Fruit fly (Drosophila melanogaster): ENCODE measurements around the gene Gr10a.

The Gr10a gene

DNA sequence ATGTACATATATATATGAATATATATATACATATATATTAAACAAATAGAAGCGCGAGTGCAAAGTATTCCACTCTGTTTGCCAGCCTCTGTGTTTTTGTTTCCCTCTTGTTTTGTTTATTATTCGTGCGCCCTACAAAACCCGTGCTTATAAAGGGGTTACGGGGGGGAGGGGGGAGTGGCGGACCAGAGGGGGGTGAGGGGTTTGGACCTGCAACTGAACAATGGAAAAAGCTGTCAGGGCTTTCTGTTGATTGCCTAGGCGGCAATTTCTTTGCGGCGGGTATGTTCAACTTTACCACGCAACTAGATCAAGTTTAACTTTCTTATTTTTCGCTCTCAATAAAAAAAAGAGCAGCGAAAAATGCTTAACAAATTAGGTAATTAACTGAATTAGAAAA lies 22.0 kb upstream of the Gr10a start:
- TF ChIP-seq Ets98B (GFP tag; IDR thresholded peaks at IDR 0.05) (no peak), CG34367 (tag; optimal IDR thresholded peaks at IDR 0.05) (no peak), CG8301 (tag; optimal IDR thresholded peaks at IDR 0.05) (no peak), EcR (GFP tag; optimal IDR thresholded peaks at IDR 0.05) (peak; percentile 36), rn (GFP tag; IDR thresholded peaks at IDR 0.05) (no peak)

DNA sequence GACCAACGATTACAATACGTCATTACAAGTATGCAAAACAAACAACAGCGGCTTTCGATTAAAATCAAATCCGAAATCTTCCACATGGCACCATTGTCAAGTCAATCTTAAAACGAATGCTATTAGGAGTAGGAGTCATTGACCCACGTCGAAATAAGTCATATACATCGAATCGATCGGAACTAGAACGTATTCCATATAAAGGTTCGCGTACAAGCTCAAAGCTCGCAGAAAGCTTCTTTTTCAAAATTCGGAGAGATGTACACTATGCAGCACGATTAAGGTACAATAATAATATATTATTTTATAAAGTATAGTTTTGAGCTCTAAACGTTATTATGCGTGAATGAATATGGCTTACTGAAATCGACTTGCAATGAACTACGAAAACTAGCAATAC lies 16.7 kb upstream of the Gr10a start:
- TF ChIP-seq CG34367 (tag; optimal IDR thresholded peaks at IDR 0.05) (no peak), CG10348 (GFP tag; IDR thresholded peaks at IDR 0.05) (no peak), fd96Ca (GFP tag; IDR thresholded peaks at IDR 0.05) (no peak), CG15710 (tag; optimal IDR thresholded peaks at IDR 0.05) (no peak), CG9948 (tag; optimal IDR thresholded peaks at IDR 0.05) (no peak), EcR (GFP tag; optimal IDR thresholded peaks at IDR 0.05) (peak; percentile 95)

DNA sequence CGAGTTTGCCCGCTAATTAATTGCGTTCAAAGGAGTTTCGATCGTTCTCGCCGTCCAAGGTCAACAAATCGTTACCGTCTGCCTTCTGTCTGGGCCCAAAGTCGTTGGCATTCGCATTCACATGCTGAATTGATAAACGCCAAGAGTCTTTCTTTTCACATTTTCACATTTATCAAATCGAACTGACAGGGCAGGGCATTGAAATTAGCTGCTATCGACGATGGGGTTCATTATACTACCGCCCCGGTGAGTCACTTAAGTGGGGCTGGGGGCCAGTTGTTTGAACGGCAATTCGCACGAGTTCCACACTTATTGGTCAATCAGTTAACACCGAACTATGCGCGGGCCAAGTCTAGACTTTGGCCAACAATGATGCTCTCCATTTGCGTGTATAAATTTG lies 13.7 kb upstream of the Gr10a start:
- no peak for TF ChIP-seq CG34367 (tag; optimal IDR thresholded peaks at IDR 0.05)
- no peak for TF ChIP-seq fd96Ca (GFP tag; IDR thresholded peaks at IDR 0.05)
- peak; percentile 48 for TF ChIP-seq EcR (GFP tag; optimal IDR thresholded peaks at IDR 0.05)
- no peak for TF ChIP-seq Ets98B (GFP tag; IDR thresholded peaks at IDR 0.05)
- TF ChIP-seq CG10348 (GFP tag; IDR thresholded peaks at IDR 0.05) = no peak
- no peak for TF ChIP-seq Pif1B (GFP tag; optimal IDR thresholded peaks at IDR 0.05)
- TF ChIP-seq rn (GFP tag; IDR thresholded peaks at IDR 0.05) = no peak

DNA sequence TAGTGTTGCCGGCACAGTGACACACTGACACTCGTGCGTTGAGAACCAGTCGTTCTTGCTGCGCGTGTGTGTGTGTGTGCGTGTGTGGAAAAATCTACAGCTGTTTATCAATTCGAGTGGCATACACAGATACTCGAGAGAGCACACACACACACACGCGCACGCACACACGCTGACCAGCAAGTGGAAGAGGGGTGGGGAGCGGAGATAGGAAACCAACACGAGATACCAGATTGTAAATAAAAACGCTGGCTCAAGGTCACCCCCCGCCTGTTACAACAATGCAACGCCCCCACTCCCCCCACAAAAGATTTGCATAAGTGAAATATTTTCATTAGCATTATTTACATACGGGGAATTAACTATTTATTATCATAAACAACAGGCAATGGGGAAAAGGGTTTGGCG lies 10.1 kb upstream of the Gr10a start:
- no peak for TF ChIP-seq CG13204 (GFP tag; optimal IDR thresholded peaks at IDR 0.05)
- no peak for TF ChIP-seq Pif1A (GFP tag; optimal IDR thresholded peaks at IDR 0.05)
- peak; percentile 62 for TF ChIP-seq EcR (GFP tag; optimal IDR thresholded peaks at IDR 0.05)
- no peak for TF ChIP-seq Snoo (tag; optimal IDR thresholded peaks at IDR 0.05)
- peak; percentile 56; the same call in 1 of the 3 replicates for TF ChIP-seq CG4496 (GFP tag; IDR thresholded peaks at IDR 0.05)
- TF ChIP-seq fd96Ca (GFP tag; IDR thresholded peaks at IDR 0.05) = no peak
- no peak for TF ChIP-seq CG8159 (tag; optimal IDR thresholded peaks at IDR 0.05)
- no peak for TF ChIP-seq CG32121 (GFP tag; IDR thresholded peaks at IDR 0.05)

DNA sequence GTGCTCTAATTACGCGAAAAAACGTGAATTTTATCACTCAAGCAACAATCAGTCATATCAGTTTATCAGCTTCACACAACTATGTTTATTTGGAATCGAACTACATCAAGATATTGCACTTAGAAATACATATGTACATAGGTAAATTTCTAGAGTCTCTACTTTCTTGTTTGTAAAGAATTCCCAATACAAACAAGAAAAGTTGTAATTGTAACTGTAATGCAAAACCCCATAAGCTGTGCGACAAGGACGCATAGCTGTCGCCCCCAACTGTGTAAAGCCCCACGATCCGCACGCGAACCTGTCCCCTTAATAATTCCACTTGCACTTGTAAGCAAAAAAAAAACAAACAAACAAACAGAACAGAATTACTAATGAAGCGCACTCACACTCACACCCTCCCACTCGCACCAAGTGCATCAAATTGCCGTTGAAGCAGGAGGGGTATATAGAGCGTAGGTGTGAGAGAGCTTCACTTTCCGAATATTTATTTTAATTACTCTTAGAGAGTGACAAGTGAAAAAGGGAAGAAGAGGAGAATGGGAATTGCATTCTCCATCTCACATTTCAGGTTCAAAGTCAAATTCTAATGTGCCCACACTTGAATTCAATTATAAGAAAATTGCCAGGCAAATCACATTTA lies 8.9 kb upstream of the Gr10a start:
- no peak for TF ChIP-seq CG8301 (tag; optimal IDR thresholded peaks at IDR 0.05)
- TF ChIP-seq CG4496 (GFP tag; IDR thresholded peaks at IDR 0.05) = 0 out of 3 replicates have a peak, but pooled peaks have one; percentile 14

DNA sequence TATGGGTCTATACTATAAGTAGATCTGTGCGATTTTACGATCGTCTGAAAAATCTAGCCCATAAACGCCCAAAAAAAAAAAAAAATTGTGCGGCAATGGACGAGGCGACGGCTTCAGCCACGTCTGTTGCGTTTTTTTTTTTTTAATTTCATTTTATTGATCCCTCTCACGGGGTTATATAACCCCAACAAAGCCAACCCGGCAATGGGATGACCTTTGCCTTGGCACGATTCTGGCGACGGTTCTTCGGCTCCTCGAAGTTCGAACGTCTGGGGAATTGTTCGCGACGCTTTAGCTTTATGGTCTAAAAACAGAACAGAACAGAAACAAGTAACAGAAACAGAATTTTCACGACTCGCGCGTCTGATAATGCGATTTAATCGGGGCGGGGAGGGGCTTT lies 8.2 kb upstream of the Gr10a start:
- no peak for TF ChIP-seq CG8159 (tag; optimal IDR thresholded peaks at IDR 0.05)
- no peak for TF ChIP-seq D1 (tag; optimal IDR thresholded peaks at IDR 0.05)
- TF ChIP-seq Snoo (tag; optimal IDR thresholded peaks at IDR 0.05) = no peak
- no peak for TF ChIP-seq CG12605 (GFP tag; IDR thresholded peaks at IDR 0.05)
- no peak for TF ChIP-seq Ets98B (GFP tag; IDR thresholded peaks at IDR 0.05)
- no peak for TF ChIP-seq gl (tag; optimal IDR thresholded peaks at IDR 0.05)
- TF ChIP-seq CG34367 (tag; optimal IDR thresholded peaks at IDR 0.05) = no peak
- TF ChIP-seq CG8301 (tag; optimal IDR thresholded peaks at IDR 0.05) = no peak
- no peak for TF ChIP-seq Pif1A (GFP tag; optimal IDR thresholded peaks at IDR 0.05)
- TF ChIP-seq CG4496 (GFP tag; IDR thresholded peaks at IDR 0.05) = no peak
- TF ChIP-seq CG17806 (tag; optimal IDR thresholded peaks at IDR 0.05) = no peak
- no peak for TF ChIP-seq EcR (GFP tag; optimal IDR thresholded peaks at IDR 0.05)
- TF ChIP-seq CG14655 (GFP tag; optimal IDR thresholded peaks at IDR 0.05) = no peak

DNA sequence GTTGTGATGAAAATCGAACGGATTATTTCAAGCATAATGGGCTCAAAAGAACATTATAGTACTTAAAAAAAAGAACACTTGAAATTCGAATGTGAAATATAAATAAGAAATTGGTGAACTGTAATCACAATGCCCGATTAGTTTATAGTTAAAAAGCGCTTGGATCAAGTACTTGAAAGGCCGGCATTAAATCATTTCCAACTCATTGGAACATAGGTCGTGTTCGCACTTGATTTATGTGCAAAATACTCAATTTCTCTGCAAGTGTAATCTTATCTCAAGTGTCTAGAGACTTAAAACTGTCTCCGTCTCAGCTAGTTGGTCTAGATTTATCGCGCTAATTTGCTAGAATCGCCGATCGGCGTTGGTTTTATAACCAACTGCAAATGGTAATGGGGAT lies 7.3 kb upstream of the Gr10a start:
- no peak for TF ChIP-seq CG34367 (tag; optimal IDR thresholded peaks at IDR 0.05)
- no peak for TF ChIP-seq fd96Ca (GFP tag; IDR thresholded peaks at IDR 0.05)
- TF ChIP-seq D1 (tag; optimal IDR thresholded peaks at IDR 0.05) = no peak
- no peak for TF ChIP-seq CG9948 (tag; optimal IDR thresholded peaks at IDR 0.05)
- TF ChIP-seq CG8159 (tag; optimal IDR thresholded peaks at IDR 0.05) = no peak
- no peak for TF ChIP-seq Pif1B (GFP tag; optimal IDR thresholded peaks at IDR 0.05)

DNA sequence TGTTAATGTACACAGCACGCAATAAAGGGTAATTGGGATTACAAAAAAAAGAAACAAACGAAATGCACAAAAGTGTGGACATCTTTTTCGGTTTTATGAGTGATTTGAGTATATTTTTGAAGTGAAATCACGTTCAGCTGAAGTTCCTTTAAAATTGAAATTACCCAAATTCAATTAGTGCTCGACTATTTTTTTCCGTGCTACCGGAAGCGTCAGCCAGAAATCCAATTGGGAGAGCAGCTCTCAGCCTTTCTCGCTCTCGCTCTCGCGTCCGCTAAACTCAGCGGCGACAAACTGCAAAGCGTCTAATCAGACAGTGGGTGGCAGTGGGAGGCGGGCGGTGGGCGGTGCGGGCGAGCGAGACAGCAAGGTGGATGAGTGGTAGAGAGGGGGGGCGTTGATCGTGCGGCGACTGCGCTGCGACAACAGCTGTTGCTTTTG lies 6.1 kb upstream of the Gr10a start:
- peak; percentile 85 for TF ChIP-seq CG4496 (GFP tag; IDR thresholded peaks at IDR 0.05)
- TF ChIP-seq CG8301 (tag; optimal IDR thresholded peaks at IDR 0.05) = peak; percentile 60
- peak; percentile 71 for TF ChIP-seq Pif1A (GFP tag; optimal IDR thresholded peaks at IDR 0.05)
- TF ChIP-seq CG15710 (tag; optimal IDR thresholded peaks at IDR 0.05) = no peak
- peak; percentile 92 for TF ChIP-seq fd96Ca (GFP tag; IDR thresholded peaks at IDR 0.05)
- TF ChIP-seq CG13204 (GFP tag; optimal IDR thresholded peaks at IDR 0.05) = no peak
- TF ChIP-seq EcR (GFP tag; optimal IDR thresholded peaks at IDR 0.05) = no peak
- TF ChIP-seq CG32121 (GFP tag; IDR thresholded peaks at IDR 0.05) = peak; percentile 94
- 0 out of 2 replicates have a peak, but pooled peaks have one; percentile 9 for TF ChIP-seq rn (GFP tag; IDR thresholded peaks at IDR 0.05)
- TF ChIP-seq CG17806 (tag; optimal IDR thresholded peaks at IDR 0.05) = peak; percentile 3
- no peak for TF ChIP-seq D1 (tag; optimal IDR thresholded peaks at IDR 0.05)
- TF ChIP-seq Snoo (tag; optimal IDR thresholded peaks at IDR 0.05) = peak; percentile 84
- TF ChIP-seq CG9948 (tag; optimal IDR thresholded peaks at IDR 0.05) = no peak
- peak; percentile 46 for TF ChIP-seq CG8159 (tag; optimal IDR thresholded peaks at IDR 0.05)
- TF ChIP-seq Ets98B (GFP tag; IDR thresholded peaks at IDR 0.05) = peak; percentile 93
- TF ChIP-seq CG14655 (GFP tag; optimal IDR thresholded peaks at IDR 0.05) = peak; percentile 51
- TF ChIP-seq CG12605 (GFP tag; IDR thresholded peaks at IDR 0.05) = 0 out of 2 replicates have a peak, but pooled peaks have one; percentile 55
